Fruit fly (Drosophila melanogaster): ENCODE data around the gene CG17191.

DNA sequence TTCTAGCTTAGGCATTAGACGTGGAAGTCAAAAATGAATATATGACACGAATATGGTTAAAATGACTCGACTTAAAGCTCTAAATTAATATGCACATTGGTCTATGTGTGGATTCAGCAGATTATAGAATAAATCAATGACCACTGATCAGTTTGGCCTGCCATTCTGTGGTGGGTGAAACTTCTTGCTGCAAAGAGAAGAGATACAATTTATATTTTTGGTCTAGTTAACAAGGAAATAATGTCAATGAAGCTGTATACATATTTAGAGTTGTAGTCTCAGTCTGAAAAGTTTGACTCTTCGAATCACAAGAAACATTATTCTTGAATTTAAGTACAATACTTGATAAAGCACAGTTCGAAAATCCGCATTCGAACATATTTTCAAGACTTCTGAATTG is 45.6 kb upstream of the CG17191 start, which contains the start of gene CG43935:
- no peak for TF ChIP-seq CG8301 (tag; optimal IDR thresholded peaks at IDR 0.05)
- no peak for TF ChIP-seq CG8159 (tag; optimal IDR thresholded peaks at IDR 0.05)
- no peak for TF ChIP-seq Snoo (tag; optimal IDR thresholded peaks at IDR 0.05)
- no peak for TF ChIP-seq CG13204 (GFP tag; optimal IDR thresholded peaks at IDR 0.05)
- no peak for TF ChIP-seq CG14655 (GFP tag; optimal IDR thresholded peaks at IDR 0.05)
- TF ChIP-seq D1 (tag; optimal IDR thresholded peaks at IDR 0.05) = no peak
- no peak for TF ChIP-seq CG34367 (tag; optimal IDR thresholded peaks at IDR 0.05)
- TF ChIP-seq fd96Ca (GFP tag; IDR thresholded peaks at IDR 0.05) = no peak
- no peak for TF ChIP-seq CG15710 (tag; optimal IDR thresholded peaks at IDR 0.05)
- no peak for TF ChIP-seq CG17806 (tag; optimal IDR thresholded peaks at IDR 0.05)

Data from whole organism, pupa.